Worm (Caenorhabditis elegans): Measurements from ENCODE around the gene W07G4.8.

DNA sequence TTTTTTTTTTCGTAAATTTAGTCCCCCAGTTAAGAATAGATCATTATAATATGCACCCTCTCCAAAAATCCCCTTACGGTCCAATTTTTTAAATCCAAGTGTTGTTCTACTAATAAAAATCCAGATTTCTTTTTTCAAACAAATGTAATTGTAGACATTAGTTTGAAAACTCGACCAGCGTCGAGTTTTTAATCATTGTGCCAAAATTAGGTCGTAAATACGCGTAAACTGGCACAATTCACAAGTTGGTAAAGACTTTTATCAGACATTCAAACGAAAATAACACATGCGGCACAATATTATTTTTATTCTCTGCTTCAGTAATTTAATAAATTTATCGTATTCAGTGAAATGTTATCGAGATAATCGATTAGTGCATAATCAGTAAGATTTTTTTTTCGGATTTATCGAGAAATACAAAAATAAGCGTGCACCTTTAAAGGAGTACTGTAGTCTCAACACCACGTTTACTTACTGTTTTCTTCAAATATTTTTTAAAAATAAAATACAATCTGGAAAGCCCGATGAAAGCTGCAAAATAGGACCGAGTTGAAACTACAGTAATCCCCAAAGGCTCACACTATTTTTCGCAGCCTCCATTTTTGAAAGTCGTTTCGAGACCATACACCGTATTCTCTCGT lies 40.9 kb upstream of the W07G4.8 start, which contains the start of gene C34B4.4:
- TF ChIP-seq ztf-11 (tag; optimal IDR thresholded peaks at IDR 0.05) (no peak), unc-130 (GFP tag; optimal IDR thresholded peaks at IDR 0.05) (no peak), madf-9 (GFP tag; conservative IDR thresholded peaks at IDR 0.05) (no peak), snpc-4 (tag; optimal IDR thresholded peaks at IDR 0.05) (no peak), ceh-82 (tag; optimal IDR thresholded peaks at IDR 0.05) (no peak), madf-5 (GFP tag; IDR thresholded peaks at IDR 0.05) (no peak), lir-3 (tag; optimal IDR thresholded peaks at IDR 0.05) (no peak), pha-4 (GFP tag; IDR thresholded peaks at IDR 0.05) (no peak), pha-4 (tag; optimal IDR thresholded peaks at IDR 0.05) (no peak)
